Worm (Caenorhabditis elegans): ENCODE results near the gene algn-7.
"Not testable (repeated sequence)": the region's sequence is repeated elsewhere in the genome, so short reads cannot be mapped to it uniquely, and the experiment has no call there.

DNA sequence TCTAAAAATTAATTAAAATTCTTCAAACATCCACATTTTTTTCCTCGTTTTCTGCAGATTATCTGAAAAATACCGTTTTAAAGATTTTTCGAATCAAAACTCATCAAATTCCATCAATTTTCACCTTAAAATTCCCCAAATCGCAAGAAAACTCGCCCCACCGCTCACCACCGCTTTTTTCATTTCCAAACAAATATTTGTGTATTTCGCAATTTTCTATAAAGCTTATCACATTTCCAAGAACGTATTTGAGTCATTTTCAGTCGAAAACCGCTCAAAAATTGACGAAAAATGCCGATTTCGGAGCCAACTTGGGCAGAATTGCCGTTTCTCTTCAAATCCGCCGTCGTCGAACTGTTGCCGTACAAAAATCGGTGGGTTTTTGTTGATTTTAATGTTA is 15.6 kb upstream of the algn-7 start, which contains the start of gene Y60A3A.8:
- not testable (repeated sequence) for TF ChIP-seq dao-5, him-1, W03F9.2 (tag; optimal IDR thresholded peaks at IDR 0.05)

Measured in whole organism, L4/young adult.